Fruit fly (Drosophila melanogaster): ENCODE results near the gene Teh4.

Teh4 gene

dm6 chr3L:4177981-4178562 lies at the start of gene Teh4:
TSS of gene Teh4 (minus strand) at chr3L:4178270.
- TF ChIP-seq CG11247 (GFP tag; IDR thresholded peaks at IDR 0.05), result 0 out of 2 replicates have a peak, but pooled peaks have one; percentile 5
- TF ChIP-seq CG15601 (tag; optimal IDR thresholded peaks at IDR 0.05), result peak; percentile 81
- TF ChIP-seq lbe (GFP tag; optimal IDR thresholded peaks at IDR 0.05), result no peak
- TF ChIP-seq Ets65A (GFP tag), result peak; percentile 85
- peak; percentile 60 for TF ChIP-seq nerfin-1 (tag; optimal IDR thresholded peaks at IDR 0.05)
- peak; percentile 39 for TF ChIP-seq abd-A (tag; optimal IDR thresholded peaks at IDR 0.05)
- TF ChIP-seq CG16779 (GFP tag; IDR thresholded peaks at IDR 0.05), result peak; percentile 57; the same call in 1 of the 2 replicates
- 0 out of 3 replicates have a peak, but pooled peaks have one; percentile 31 for TF ChIP-seq HLH4C (GFP tag; IDR thresholded peaks at IDR 0.05; ENCODE audit: partially characterized antibody)
- 0 out of 3 replicates have a peak, but pooled peaks have one; percentile 9 for TF ChIP-seq dysf (GFP tag; IDR thresholded peaks at IDR 0.05)
- peak; percentile 97 for TF ChIP-seq CG15514 (GFP tag; optimal IDR thresholded peaks at IDR 0.05)
- no peak for TF ChIP-seq CG8290 (GFP tag; optimal IDR thresholded peaks at IDR 0.05)
- TF ChIP-seq CG8290 (tag; optimal IDR thresholded peaks at IDR 0.05), result no peak
- TF ChIP-seq caup (GFP tag; optimal IDR thresholded peaks at IDR 0.05; ENCODE audit: severe bottlenecking), result no peak
- no peak for TF ChIP-seq Hr3 (GFP tag; optimal IDR thresholded peaks at IDR 0.05)
- no peak for TF ChIP-seq CG10959 (GFP tag; IDR thresholded peaks at IDR 0.05)
- peak; percentile 89 for TF ChIP-seq ewg (GFP tag; optimal IDR thresholded peaks at IDR 0.05)
- no peak for TF ChIP-seq HmgZ (tag; optimal IDR thresholded peaks at IDR 0.05)
- no peak for TF ChIP-seq pho (GFP tag; optimal IDR thresholded peaks at IDR 0.05)
- no peak for TF ChIP-seq CG17361 (GFP tag; IDR thresholded peaks at IDR 0.05)
- peak; percentile 22; the same call in 1 of the 3 replicates for TF ChIP-seq row (GFP tag; IDR thresholded peaks at IDR 0.05)
- TF ChIP-seq CG4820 (GFP tag; optimal IDR thresholded peaks at IDR 0.05), result peak; percentile 72
- TF ChIP-seq Deaf1 (tag; optimal IDR thresholded peaks at IDR 0.05), result peak; percentile 18
- TF ChIP-seq amos (GFP tag; IDR thresholded peaks at IDR 0.05; ENCODE audit: partially characterized antibody), result 0 out of 2 replicates have a peak, but pooled peaks have one; percentile 12
- peak in 1 of 2 experiments; percentile 22 for TF ChIP-seq Trl (optimal IDR thresholded peaks at IDR 0.05)
- TF ChIP-seq Trl (GFP tag; optimal IDR thresholded peaks at IDR 0.05), result no peak
- TF ChIP-seq CG18599 (GFP tag; optimal IDR thresholded peaks at IDR 0.05), result peak; percentile 7
- TF ChIP-seq gsb-n (tag; optimal IDR thresholded peaks at IDR 0.05), result no peak
- TF ChIP-seq Xrp1 (GFP tag; IDR thresholded peaks at IDR 0.05), result no peak
- TF ChIP-seq knrl (GFP tag; IDR thresholded peaks at IDR 0.05; ENCODE audit: partially characterized antibody), result 0 out of 3 replicates have a peak, but pooled peaks have one; percentile 19

dm6 chr3L:4227164-4227563 lies 49.1 kb upstream of the Teh4 start, which contains the start of gene CG46460:
TSS of gene CG46460 (minus strand) at chr3L:4227302.
- TF ChIP-seq lilli (GFP tag; optimal IDR thresholded peaks at IDR 0.05) (no peak), CG14441 (GFP tag; IDR thresholded peaks at IDR 0.05) (no peak), vvl (GFP tag; IDR thresholded peaks at IDR 0.05) (peak; percentile 41; the same call in 1 of the 2 replicates), Mrtf (GFP tag; IDR thresholded peaks at IDR 0.05) (no peak), Abd-B (GFP tag; optimal IDR thresholded peaks at IDR 0.05) (no peak), Doc3 (GFP tag; IDR thresholded peaks at IDR 0.05; ENCODE audit: partially characterized antibody) (no peak), Rfx (GFP tag; IDR thresholded peaks at IDR 0.05) (0 out of 2 replicates have a peak, but pooled peaks have one; percentile 12), CG8290 (GFP tag; optimal IDR thresholded peaks at IDR 0.05) (peak; percentile 6), CG8290 (tag; optimal IDR thresholded peaks at IDR 0.05) (peak in 1 of 2 experiments; percentile 12), Dref (GFP tag; IDR thresholded peaks at IDR 0.05) (no peak), CG5953 (GFP tag; IDR thresholded peaks at IDR 0.05) (no peak), Oli (tag; optimal IDR thresholded peaks at IDR 0.05) (no peak), CG8765 (GFP tag; IDR thresholded peaks at IDR 0.05) (no peak), toy (GFP tag; IDR thresholded peaks at IDR 0.05) (no peak), crc (GFP tag; optimal IDR thresholded peaks at IDR 0.05) (no peak), CG13287 (GFP tag; IDR thresholded peaks at IDR 0.05; ENCODE audit: partially characterized antibody) (peak; percentile 36; the same call in 1 of the 2 replicates), Hmr (GFP tag; optimal IDR thresholded peaks at IDR 0.05) (peak; percentile 27), Pdp1 (GFP tag; optimal IDR thresholded peaks at IDR 0.05) (no peak), eve (GFP tag; optimal IDR thresholded peaks at IDR 0.05) (no peak), Mes4 (GFP tag; optimal IDR thresholded peaks at IDR 0.05) (no peak), Dp (GFP tag; optimal IDR thresholded peaks at IDR 0.05) (no peak), Sin3A (optimal IDR thresholded peaks at IDR 0.05) (no peak), CG2199 (GFP tag; IDR thresholded peaks at IDR 0.05) (no peak), pum (GFP tag; optimal IDR thresholded peaks at IDR 0.05) (no peak)

Measured in whole organism, embryonic.